Fruit fly (Drosophila melanogaster): ENCODE results near the gene grk.

grk gene

DNA sequence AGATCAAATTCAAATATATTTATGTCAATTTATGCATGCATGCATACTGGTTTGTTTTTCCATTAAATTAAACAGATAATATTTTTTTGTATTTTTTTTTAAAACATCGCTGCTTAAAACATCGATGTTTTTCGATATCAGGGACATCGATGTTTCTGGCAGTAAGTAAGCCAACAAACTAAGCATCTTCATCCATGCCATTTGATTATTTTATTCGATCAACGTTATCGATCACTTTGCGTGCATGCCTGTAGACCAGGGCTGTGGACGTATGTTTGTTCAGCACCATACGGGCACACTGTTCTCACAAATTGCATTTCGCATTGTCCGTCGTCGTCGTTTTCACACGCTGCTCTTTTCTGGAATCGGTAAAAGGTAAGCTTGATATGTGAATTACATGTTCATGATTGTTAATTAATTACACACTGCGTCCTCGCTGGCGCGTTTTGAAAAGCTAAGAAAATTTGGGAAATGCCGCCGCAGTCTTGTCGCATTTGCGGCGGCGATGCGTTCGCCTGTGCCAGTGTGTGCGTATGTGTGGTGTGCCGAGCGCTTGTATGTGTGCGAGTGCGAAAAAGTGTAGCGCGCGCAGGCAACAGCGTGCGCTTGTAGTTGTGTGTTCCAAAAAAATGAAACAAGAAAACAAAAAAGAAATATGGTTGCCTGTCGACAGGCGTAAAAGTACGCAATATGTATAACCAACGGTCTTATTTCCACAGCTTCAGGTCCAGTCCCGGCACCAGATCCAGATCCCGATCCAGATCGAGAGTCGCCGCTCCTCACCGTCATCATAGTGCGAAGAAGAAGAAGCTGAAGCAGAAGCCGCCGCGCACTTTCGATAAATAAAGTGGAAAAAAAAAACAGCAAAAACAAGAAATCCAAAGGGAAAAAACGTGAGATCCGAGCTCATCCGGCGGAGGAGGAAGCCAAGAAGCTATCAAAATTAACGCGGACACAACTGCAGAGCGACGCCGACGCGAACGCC, 29.8 kb downstream of the grk start, which contains the start of gene emb (continued):
- TF ChIP-seq z (GFP tag; IDR thresholded peaks at IDR 0.05) (no peak), CG34422 (GFP tag; IDR thresholded peaks at IDR 0.05) (peak; percentile 79; the same call in 1 of the 3 replicates), CG14965 (GFP tag; optimal IDR thresholded peaks at IDR 0.05; ENCODE audit: borderline replicate concordance) (no peak), CG6683 (GFP tag; optimal IDR thresholded peaks at IDR 0.05) (no peak), zen (tag; optimal IDR thresholded peaks at IDR 0.05) (peak; percentile 77), CG15479 (GFP tag; optimal IDR thresholded peaks at IDR 0.05) (no peak), B-H1 (GFP tag; IDR thresholded peaks at IDR 0.05) (no peak), gfzf (GFP tag; optimal IDR thresholded peaks at IDR 0.05) (peak; percentile 69), CG1647 (GFP tag; optimal IDR thresholded peaks at IDR 0.05) (peak; percentile 49), rib (GFP tag; IDR thresholded peaks at IDR 0.05) (peak; percentile 75), CG17359 (tag; optimal IDR thresholded peaks at IDR 0.05) (peak; percentile 19), vfl (GFP tag; optimal IDR thresholded peaks at IDR 0.05) (peak; percentile 34), CG8089 (GFP tag; optimal IDR thresholded peaks at IDR 0.05) (peak; percentile 43), Dref (GFP tag; IDR thresholded peaks at IDR 0.05) (peak; percentile 99), D19B (GFP tag; optimal IDR thresholded peaks at IDR 0.05) (no peak), cas (GFP tag; IDR thresholded peaks at IDR 0.05) (peak; percentile 18; the same call in 1 of the 2 replicates), sens-2 (GFP tag; IDR thresholded peaks at IDR 0.05) (no peak), Xbp1 (GFP tag; optimal IDR thresholded peaks at IDR 0.05) (peak; percentile 45), nerfin-1 (tag; optimal IDR thresholded peaks at IDR 0.05) (peak; percentile 89), otp (GFP tag; IDR thresholded peaks at IDR 0.05) (0 out of 3 replicates have a peak, but pooled peaks have one; percentile 9), CG11560 (tag; IDR thresholded peaks at IDR 0.05) (peak; percentile 99), CG7372 (GFP tag; IDR thresholded peaks at IDR 0.05) (no peak), jing (GFP tag; optimal IDR thresholded peaks at IDR 0.05) (no peak), bcd (GFP tag; optimal IDR thresholded peaks at IDR 0.05) (peak; percentile 68), wdn (GFP tag; IDR thresholded peaks at IDR 0.05) (no peak), CG4854 (GFP tag; optimal IDR thresholded peaks at IDR 0.05) (peak; percentile 43), CG13123 (GFP tag; optimal IDR thresholded peaks at IDR 0.05) (no peak), crp (GFP tag; optimal IDR thresholded peaks at IDR 0.05) (peak in 1 of 2 experiments; percentile 21), phol (tag; optimal IDR thresholded peaks at IDR 0.05) (peak; percentile 68), CG3163 (GFP tag; optimal IDR thresholded peaks at IDR 0.05) (peak; percentile 24), zfh2 (GFP tag; optimal IDR thresholded peaks at IDR 0.05) (peak; percentile 60), CG18262 (tag; optimal IDR thresholded peaks at IDR 0.05) (peak; percentile 42), CG3847 (GFP tag; IDR thresholded peaks at IDR 0.05) (peak; percentile 59), CG9727 (GFP tag; optimal IDR thresholded peaks at IDR 0.05) (peak; percentile 66), CG11398 (GFP tag; optimal IDR thresholded peaks at IDR 0.05) (no peak), CG6813 (GFP tag; optimal IDR thresholded peaks at IDR 0.05) (no peak), NfI (GFP tag; optimal IDR thresholded peaks at IDR 0.05) (peak; percentile 37), Poxn (GFP tag; IDR thresholded peaks at IDR 0.05) (no peak), stc (GFP tag; IDR thresholded peaks at IDR 0.05) (no peak), esg (GFP tag; conservative IDR thresholded peaks at IDR 0.05) (no peak), CG7987 (GFP tag; optimal IDR thresholded peaks at IDR 0.05) (peak; percentile 57), CG17612 (GFP tag; IDR thresholded peaks at IDR 0.05) (no peak), CG2202 (tag; optimal IDR thresholded peaks at IDR 0.05) (peak; percentile 11), CG1832 (GFP tag; optimal IDR thresholded peaks at IDR 0.05) (no peak), Sox102F (GFP tag; optimal IDR thresholded peaks at IDR 0.05) (no peak), Mes4 (GFP tag; optimal IDR thresholded peaks at IDR 0.05) (peak; percentile 40), CG14050 (GFP tag; IDR thresholded peaks at IDR 0.05) (no peak), CG17829 (tag; optimal IDR thresholded peaks at IDR 0.05) (peak; percentile 71)

Data from whole organism, embryonic.